Worm (Caenorhabditis elegans) whole organism, young adult: Measurements from ENCODE around the gene igdb-3.

Experiments
- ama-1 ChIP-seq, 3 experiments: fragments of 150-350 bp in 1 of 3; sonication (generic microtip) in 2 of 3; optimal IDR thresholded peaks; 2 replicates each; lab custom pipeline; 2014 to 2018; ENCODE audit warnings: missing biosample characterization in 2 of 3, missing genetic modification characterization in 2 of 3, missing genetic modification reagents in 2 of 3
- aptf-2 ChIP-seq: fragments of 200-800 bp; sonication (Bioruptor generic); conservative IDR thresholded peaks from 2 replicates; pipeline ENCODE4 v1.3.6; 2022; ENCODE audit warnings: missing genetic modification reagents, missing genetic modification characterization, missing compliant biosample characterization
- ceh-100 ChIP-seq: fragments of 200-800 bp; sonication (Bioruptor generic); IDR thresholded peaks from 2 replicates; pipeline ENCODE4 v1.3.6; 2022; ENCODE audit warnings: missing genetic modification reagents, missing genetic modification characterization, missing compliant biosample characterization
- madf-6 ChIP-seq: fragments of 200-800 bp; sonication (Bioruptor generic); IDR thresholded peaks from 2 replicates; pipeline ENCODE4 v1.3.6; 2022; ENCODE audit warnings: missing genetic modification reagents, missing genetic modification characterization, missing compliant biosample characterization
- nhr-27 ChIP-seq: fragments of 200-800 bp; sonication (Bioruptor generic); optimal IDR thresholded peaks from 2 replicates; lab custom pipeline; 2018; ENCODE audit warnings: mild to moderate bottlenecking, missing genetic modification characterization, moderate library complexity, missing compliant biosample characterization
- pha-4 ChIP-seq: fragments of 150-350 bp; sonication (generic microtip); optimal IDR thresholded peaks from 2 replicates; lab custom pipeline; 2014; ENCODE audit warnings: missing biosample characterization, missing genetic modification reagents, missing genetic modification characterization
- snpc-1.3 ChIP-seq: sonication (generic microtip); optimal IDR thresholded peaks from 2 replicates; lab custom pipeline; 2017; ENCODE audit warnings: missing genetic modification characterization, mild to moderate bottlenecking, missing compliant biosample characterization, antibody characterized with exemption, moderate library complexity, missing genotype, missing genetic modification reagents; ENCODE audit not compliant: insufficient read depth

ce11 chrX:6360077-6360476 is 25.2 kb upstream of the igdb-3 start:
- no peak for TF ChIP-seq ceh-100 (GFP tag; lab: Robert Waterston, UW)
- TF ChIP-seq aptf-2 (GFP tag; lab: Robert Waterston, UW): no peak
- TF ChIP-seq pha-4 (tag; lab: Kevin White, UChicago): no peak
- no peak for TF ChIP-seq madf-6 (GFP tag; lab: Robert Waterston, UW)
- TF ChIP-seq ama-1 (optimal IDR thresholded peaks at IDR 0.05; lab: Kevin White, UChicago): no peak
- no peak for TF ChIP-seq ama-1 (GFP tag; optimal IDR thresholded peaks at IDR 0.05; lab: Kevin White, UChicago)
- TF ChIP-seq snpc-1.3 (tag; lab: Kevin White, UChicago): no peak
- no peak for TF ChIP-seq nhr-27
